Fruit fly (Drosophila melanogaster) whole organism, adult: ENCODE measurements around the gene Rab10.

Experiments used
- CG12768 ChIP-seq: fragments of 200-800 bp; sonication (Bioruptor generic); optimal IDR thresholded peaks from 2 replicates; lab custom pipeline; 2017; ENCODE audit warnings: missing biosample characterization, missing genetic modification characterization, mild to moderate bottlenecking, moderate library complexity, missing genetic modification reagents
- CG5204 ChIP-seq: fragments of 200-800 bp; sonication (Bioruptor generic); optimal IDR thresholded peaks from 2 replicates; lab custom pipeline; 2016; ENCODE audit warnings: missing biosample characterization, missing genetic modification characterization
- CG7045 ChIP-seq: fragments of 200-800 bp; sonication (Bioruptor generic); optimal IDR thresholded peaks from 2 replicates; lab custom pipeline; 2017; ENCODE audit warnings: missing biosample characterization, mild to moderate bottlenecking, missing genetic modification characterization
- Clk ChIP-seq: fragments of 200-800 bp; sonication (Bioruptor generic); optimal IDR thresholded peaks from 2 replicates; lab custom pipeline; 2017; ENCODE audit warnings: missing biosample characterization, missing genetic modification characterization
- Crg-1 ChIP-seq: fragments of 200-800 bp; sonication (Bioruptor generic); optimal IDR thresholded peaks from 2 replicates; lab custom pipeline; 2016; ENCODE audit warnings: missing biosample characterization, missing genetic modification characterization
- toe ChIP-seq: fragments of 200-800 bp; sonication (Bioruptor generic); optimal IDR thresholded peaks from 2 replicates; lab custom pipeline; 2016; ENCODE audit warnings: missing biosample characterization, missing genetic modification characterization

DNA sequence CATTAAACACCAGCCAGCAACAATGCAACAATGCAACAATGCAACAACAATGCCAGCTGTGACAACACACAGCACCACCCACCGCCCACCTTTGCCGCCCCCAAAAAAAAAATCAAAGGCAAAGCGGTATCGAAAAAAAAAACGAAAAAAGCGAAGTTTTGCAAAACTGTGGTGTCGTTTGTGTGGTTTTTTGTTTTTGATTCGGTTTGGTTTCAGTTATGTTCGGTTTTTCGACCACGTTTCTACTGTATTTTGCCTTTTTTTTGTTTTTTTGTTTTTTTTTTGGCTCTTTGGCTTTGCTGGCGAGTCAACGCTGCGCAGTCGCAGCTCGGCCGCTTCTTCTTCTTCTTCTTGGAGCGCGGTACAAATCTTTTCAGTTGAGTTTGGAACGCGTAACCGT, 6.9 kb upstream of the Rab10 start, which contains the start of gene Peritrophin-A:
- no peak for TF ChIP-seq toe (GFP tag; lab: Kevin White, UChicago)
- no peak for TF ChIP-seq CG7045 (GFP tag; lab: Kevin White, UChicago)
- no peak for TF ChIP-seq CG12768 (GFP tag; lab: Kevin White, UChicago)
- no peak for TF ChIP-seq CG5204 (GFP tag; lab: Kevin White, UChicago)
- TF ChIP-seq Crg-1 (GFP tag; lab: Kevin White, UChicago): no peak
- no peak for TF ChIP-seq Clk (GFP tag; lab: Kevin White, UChicago)
